Worm (Caenorhabditis elegans): ENCODE measurements around the gene tyr-2.
"Not testable (repeated sequence)": the region's sequence is repeated elsewhere in the genome, so short reads cannot be mapped to it uniquely, and the experiment has no call there.

tyr-2 gene

DNA sequence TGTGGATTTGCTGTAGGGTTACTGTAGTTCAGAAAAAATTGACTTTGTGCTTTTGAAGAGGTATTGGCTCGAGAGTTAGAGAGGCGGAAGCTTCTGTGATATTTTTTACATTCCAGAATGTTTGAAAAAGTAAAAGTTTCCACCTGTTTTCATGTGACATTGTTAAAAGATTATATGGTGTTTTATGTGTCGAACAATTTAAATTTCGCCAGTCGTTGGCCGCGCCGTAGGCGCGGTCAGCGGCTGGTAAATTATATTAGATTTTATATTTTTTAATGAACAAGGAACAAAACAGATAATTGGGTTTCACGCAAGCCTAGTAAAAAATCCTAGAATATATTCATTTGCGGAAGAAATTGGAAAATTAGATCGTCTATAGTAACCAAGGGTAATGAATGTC lies 7.1 kb downstream of the tyr-2 start, which contains the start of gene mlc-7:
mlc-7 (plus strand) TSS at position 301 of the 400 bp plus-strand sequence.
- TF ChIP-seq lin-32 (GFP tag; optimal IDR thresholded peaks at IDR 0.05); nhr-76 (tag; optimal IDR thresholded peaks at IDR 0.05); drap-1 (GFP tag; optimal IDR thresholded peaks at IDR 0.05): not testable (repeated sequence)

DNA sequence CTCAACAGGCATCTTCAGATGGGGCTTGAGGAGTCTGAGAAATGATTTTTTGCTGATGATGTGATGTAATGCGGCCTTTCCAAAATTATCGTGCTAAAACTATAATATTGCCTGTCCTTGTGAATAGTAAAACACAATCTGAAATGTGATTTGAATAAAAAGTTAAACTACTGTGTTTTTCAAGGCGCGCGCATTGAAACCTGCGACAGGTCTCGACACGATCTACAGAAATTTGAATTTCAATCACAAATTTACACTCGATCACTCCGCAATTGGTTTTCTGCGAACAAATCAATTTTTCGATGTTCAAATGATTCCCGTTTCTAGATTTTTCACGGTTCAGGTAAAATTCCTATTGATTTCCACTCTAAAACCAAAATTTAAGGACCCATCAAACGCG lies 11.7 kb downstream of the tyr-2 start, which contains the start of gene toca-2:
toca-2 (plus strand) TSS at position 208 of the 400 bp plus-strand sequence.
- TF ChIP-seq nhr-237 (tag; optimal IDR thresholded peaks at IDR 0.05) (no peak), ceh-43 (GFP tag; optimal IDR thresholded peaks at IDR 0.05) (no peak), M03D4.4 (tag; optimal IDR thresholded peaks at IDR 0.05) (no peak)

DNA sequence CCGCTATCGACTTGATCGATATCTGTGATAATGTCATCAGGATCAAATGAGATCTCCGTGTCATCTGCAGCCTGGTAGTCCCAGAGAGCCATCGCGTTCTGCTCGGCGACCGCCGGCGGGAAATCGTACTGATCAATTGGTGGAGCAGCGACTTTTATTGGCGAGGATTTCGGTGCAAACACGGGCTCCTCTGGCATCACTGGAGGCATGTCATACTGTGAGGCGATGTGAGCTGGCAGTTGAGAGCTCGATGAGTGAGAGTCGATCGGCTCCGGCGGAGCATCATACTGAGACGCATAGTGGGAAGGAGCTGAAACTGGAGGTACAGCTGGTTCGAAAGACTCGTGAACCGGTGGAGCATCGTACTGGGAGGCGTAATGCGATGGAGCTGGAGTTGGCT lies 15.7 kb downstream of the tyr-2 start:
- no peak for TF ChIP-seq drap-1 (GFP tag; optimal IDR thresholded peaks at IDR 0.05)
- TF ChIP-seq lin-32 (GFP tag; optimal IDR thresholded peaks at IDR 0.05) = no peak
- no peak for TF ChIP-seq flh-1 (GFP tag; optimal IDR thresholded peaks at IDR 0.05)
- no peak for TF ChIP-seq nhr-2 (tag; optimal IDR thresholded peaks at IDR 0.05)
- no peak for TF ChIP-seq ceh-43 (GFP tag; optimal IDR thresholded peaks at IDR 0.05)
- no peak for TF ChIP-seq nhr-76 (tag; optimal IDR thresholded peaks at IDR 0.05)
- TF ChIP-seq cnd-1 (tag; optimal IDR thresholded peaks at IDR 0.05) = no peak
- no peak for TF ChIP-seq nhr-12 (tag; optimal IDR thresholded peaks at IDR 0.05)
- TF ChIP-seq ceh-83 (GFP tag; optimal IDR thresholded peaks at IDR 0.05) = no peak
- TF ChIP-seq lsy-2 (tag; optimal IDR thresholded peaks at IDR 0.05) = no peak
- TF ChIP-seq sem-2 (GFP tag; optimal IDR thresholded peaks at IDR 0.05) = no peak
- TF ChIP-seq mls-2 (tag; optimal IDR thresholded peaks at IDR 0.05) = no peak
- TF ChIP-seq elt-1 (tag; optimal IDR thresholded peaks at IDR 0.05; ENCODE audit: borderline replicate concordance, insufficient read depth) = no peak
- no peak for TF ChIP-seq mep-1 (tag; optimal IDR thresholded peaks at IDR 0.05)
- no peak for TF ChIP-seq M03D4.4 (tag; optimal IDR thresholded peaks at IDR 0.05)
- no peak for TF ChIP-seq ztf-11 (tag; optimal IDR thresholded peaks at IDR 0.05)
- TF ChIP-seq zip-8 (tag; optimal IDR thresholded peaks at IDR 0.05) = no peak

DNA sequence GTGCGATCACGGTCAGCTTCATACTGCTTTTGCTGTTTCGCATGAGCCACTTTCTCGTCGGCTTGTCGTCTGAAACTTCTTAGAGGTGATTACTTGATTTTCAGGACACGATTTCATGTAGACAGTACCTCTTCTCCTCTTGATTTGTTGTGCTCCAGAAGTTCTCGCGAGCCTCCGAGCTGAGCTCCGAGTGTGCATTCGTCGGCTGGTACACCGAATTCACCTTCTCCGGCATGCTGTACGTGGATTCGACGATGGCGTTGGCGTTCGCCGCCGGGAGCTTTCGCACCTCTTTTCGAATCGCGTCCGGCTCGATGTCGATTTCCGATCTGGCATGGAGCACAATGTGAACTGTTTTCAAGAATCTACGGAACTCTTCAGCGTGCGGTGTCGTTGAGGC lies 17.0 kb downstream of the tyr-2 start:
- TF ChIP-seq snpc-4 (tag; optimal IDR thresholded peaks at IDR 0.05) (no peak), nhr-76 (tag; optimal IDR thresholded peaks at IDR 0.05) (no peak), lin-32 (GFP tag; optimal IDR thresholded peaks at IDR 0.05) (no peak), blmp-1 (tag; optimal IDR thresholded peaks at IDR 0.05) (no peak), M03D4.4 (tag; optimal IDR thresholded peaks at IDR 0.05) (no peak), nhr-2 (tag; optimal IDR thresholded peaks at IDR 0.05) (no peak)

DNA sequence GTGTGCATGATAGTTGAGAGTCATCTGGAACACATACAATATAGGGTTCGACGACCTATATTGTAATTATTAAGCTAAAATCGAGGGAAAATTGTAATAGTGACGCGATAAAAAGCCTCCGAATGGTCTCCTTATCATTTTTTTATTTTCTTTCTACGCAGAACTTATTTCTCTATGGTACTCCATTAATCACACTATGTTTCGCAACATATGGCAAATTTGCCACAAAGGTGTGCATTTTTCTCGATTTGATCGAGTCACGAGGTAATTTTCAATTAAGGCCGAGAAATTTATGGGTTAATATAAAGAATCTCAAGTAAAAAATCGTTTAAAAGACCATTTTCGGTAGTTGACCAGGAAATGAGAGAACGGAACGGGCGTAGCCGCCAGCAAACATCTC lies 18.0 kb downstream of the tyr-2 start, which contains the start of gene dbn-1:
dbn-1 (minus strand) TSS at position 24 of the 400 bp plus-strand sequence.
- TF ChIP-seq blmp-1 (tag; optimal IDR thresholded peaks at IDR 0.05) (no peak), hlh-1 (tag; optimal IDR thresholded peaks at IDR 0.05) (no peak), unc-120 (tag; optimal IDR thresholded peaks at IDR 0.05; ENCODE audit: poor library complexity, severe bottlenecking) (no peak), flh-1 (GFP tag; optimal IDR thresholded peaks at IDR 0.05) (no peak), pha-4 (tag; optimal IDR thresholded peaks at IDR 0.05) (no peak), ces-1 (GFP tag; optimal IDR thresholded peaks at IDR 0.05) (no peak), nhr-12 (tag; optimal IDR thresholded peaks at IDR 0.05) (no peak), lsy-2 (tag; optimal IDR thresholded peaks at IDR 0.05) (no peak), drap-1 (GFP tag; optimal IDR thresholded peaks at IDR 0.05) (no peak), cnd-1 (tag; optimal IDR thresholded peaks at IDR 0.05) (no peak), unc-39 (tag; optimal IDR thresholded peaks at IDR 0.05) (no peak), ceh-39 (tag; optimal IDR thresholded peaks at IDR 0.05) (no peak), mep-1 (tag; optimal IDR thresholded peaks at IDR 0.05) (no peak), nhr-76 (tag; optimal IDR thresholded peaks at IDR 0.05) (no peak)

DNA sequence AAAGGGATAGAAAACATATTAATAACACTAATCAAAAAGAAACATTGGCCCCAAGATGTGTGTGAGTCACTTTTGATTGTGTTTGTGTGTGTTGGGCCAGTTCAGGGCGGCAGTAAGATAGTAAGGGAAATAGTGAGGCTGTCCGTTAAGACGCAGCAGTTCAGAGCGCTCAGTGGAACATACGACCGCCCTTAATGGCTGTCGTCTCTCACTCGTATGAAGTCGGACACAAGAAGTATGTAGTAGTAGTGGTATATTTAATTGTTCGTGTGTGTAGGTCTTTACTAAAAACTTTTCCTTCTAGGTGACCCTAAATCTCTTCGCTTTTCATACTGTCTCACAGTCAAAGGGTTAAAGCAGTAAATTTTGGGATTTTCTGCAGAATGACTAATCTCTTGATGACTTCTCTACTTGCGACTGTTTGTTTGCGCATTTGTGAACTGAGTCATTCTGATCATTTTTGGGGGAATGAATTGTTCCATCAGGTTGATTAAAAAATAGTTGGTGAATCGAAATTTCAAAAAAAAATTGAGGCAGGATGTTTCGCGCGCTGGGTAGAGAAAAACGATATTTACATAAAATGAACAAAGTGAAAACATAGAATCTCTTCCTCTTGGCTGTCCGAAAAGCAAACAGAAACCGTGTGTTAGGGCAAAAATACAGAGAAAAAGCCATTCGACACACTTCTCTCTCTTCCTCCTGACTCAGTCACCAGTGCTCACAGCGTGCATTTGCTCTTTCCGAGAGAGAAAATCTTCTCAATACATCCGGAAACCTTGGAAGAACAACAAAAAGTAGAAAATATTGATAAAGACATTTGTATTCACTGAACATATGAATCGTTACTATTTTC lies 19.5 kb downstream of the tyr-2 start:
- TF ChIP-seq mls-2 (tag; optimal IDR thresholded peaks at IDR 0.05) (peak; percentile 17), nhr-12 (tag; optimal IDR thresholded peaks at IDR 0.05) (no peak)

Data from whole organism, mixed stage, embryonic.